ENCODE assay signal across 4 fruit fly cellular contexts in the genomic region with DNA sequence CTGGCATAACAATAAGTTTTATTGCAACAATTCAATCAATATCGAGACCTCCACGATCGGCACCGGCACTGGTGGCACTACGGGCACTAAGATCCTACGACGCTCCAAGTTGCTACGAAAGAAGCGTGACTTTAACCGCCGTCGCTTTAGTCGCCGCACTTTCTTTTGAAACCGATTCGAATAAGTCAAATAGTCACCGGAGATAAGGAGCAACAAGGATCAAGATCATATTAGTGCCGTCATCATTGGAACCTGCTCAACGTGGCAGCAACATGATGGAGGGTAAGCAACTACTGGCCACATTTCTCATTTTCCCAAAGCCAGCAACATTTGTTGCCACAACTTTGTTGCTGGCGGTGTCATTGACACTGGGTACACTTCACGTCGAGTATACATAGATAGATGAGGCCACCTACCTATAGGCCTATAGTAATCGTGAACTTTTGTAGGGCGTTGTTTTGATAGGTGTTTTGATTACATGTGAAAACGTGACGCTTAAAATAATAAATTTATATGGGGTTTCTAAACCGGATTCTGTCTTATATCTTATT.
TF ChIP-seq lines count a peak whose summit lies in the region.

No protein-coding gene starts in this region.

- no peak for TF ChIP-seq CTCF in whole organism, embryonic (GFP tag; optimal IDR thresholded peaks at IDR 0.05; lab: Kevin White, UChicago)

TF ChIP-seq in whole organism, adult, 20 proteins besides CTCF, POLR2A, EP300 and RAD21:
- TF ChIP-seq CG11617 (GFP tag; optimal IDR thresholded peaks at IDR 0.05; lab: Kevin White, UChicago) (no peak), cic (GFP tag; optimal IDR thresholded peaks at IDR 0.05; lab: Kevin White, UChicago) (peak; percentile 46), Clk (GFP tag; optimal IDR thresholded peaks at IDR 0.05; lab: Kevin White, UChicago) (no peak), CG7101 (tag; optimal IDR thresholded peaks at IDR 0.05; lab: Kevin White, UChicago) (no peak), CG7045 (GFP tag; optimal IDR thresholded peaks at IDR 0.05; lab: Kevin White, UChicago) (no peak), bab1 (GFP tag; optimal IDR thresholded peaks at IDR 0.05; lab: Kevin White, UChicago) (no peak)

TF ChIP-seq in whole organism, embryonic, 481 proteins besides CTCF, POLR2A, EP300 and RAD21:
- TF ChIP-seq Ets65A (GFP tag; lab: Kevin White, UChicago) (peak; percentile 61), Atf3 (GFP tag; optimal IDR thresholded peaks at IDR 0.05; lab: Kevin White, UChicago) (no peak), bowl (GFP tag; IDR thresholded peaks at IDR 0.05; lab: Robert Waterston, UW) (no peak), CG15269 (tag; optimal IDR thresholded peaks at IDR 0.05; lab: Kevin White, UChicago) (no peak), lola (GFP tag; optimal IDR thresholded peaks at IDR 0.05; lab: Kevin White, UChicago) (no peak), sna (GFP tag; IDR thresholded peaks at IDR 0.05; lab: Robert Waterston, UW; ENCODE audit: partially characterized antibody) (0 out of 2 replicates have a peak, but pooled peaks have one; percentile 20), gcm (GFP tag; optimal IDR thresholded peaks at IDR 0.05; lab: Kevin White, UChicago) (no peak), CG11504 (tag; optimal IDR thresholded peaks at IDR 0.05; lab: Kevin White, UChicago) (peak; percentile 99), CG2199 (GFP tag; IDR thresholded peaks at IDR 0.05; lab: Robert Waterston, UW) (peak; percentile 55; the same call in 1 of the 3 replicates), Med (GFP tag; lab: Kevin White, UChicago) (peak; percentile 35), Mes4 (GFP tag; optimal IDR thresholded peaks at IDR 0.05; lab: Kevin White, UChicago) (no peak), tna (GFP tag; IDR thresholded peaks at IDR 0.05; lab: Robert Waterston, UW; ENCODE audit: partially characterized antibody) (no peak), Stat92E (GFP tag; optimal IDR thresholded peaks at IDR 0.05; lab: Kevin White, UChicago) (peak in 1 of 3 experiments; percentile 53), D19B (GFP tag; optimal IDR thresholded peaks at IDR 0.05; lab: Kevin White, UChicago) (peak; percentile 46)

TF ChIP-seq in whole organism, prepupa, 60 proteins besides CTCF, POLR2A, EP300 and RAD21:
- TF ChIP-seq CG6854 (GFP tag; optimal IDR thresholded peaks at IDR 0.05; lab: Kevin White, UChicago), result no peak
- peak; percentile 39 for TF ChIP-seq dsx (GFP tag; optimal IDR thresholded peaks at IDR 0.05; lab: Kevin White, UChicago; ENCODE audit: poor library complexity, severe bottlenecking)

TF ChIP-seq in whole organism, pupa, 21 proteins besides CTCF, POLR2A, EP300 and RAD21:
- TF ChIP-seq EcR (GFP tag; optimal IDR thresholded peaks at IDR 0.05; lab: Kevin White, UChicago) (peak; percentile 40), Pif1B (GFP tag; optimal IDR thresholded peaks at IDR 0.05; lab: Kevin White, UChicago) (no peak)
